Worm (Caenorhabditis elegans): ENCODE measurements around the gene F49E12.12.
A peak's percentile ranks its signal among the peaks of the same experiment; 100 is the strongest.

Gene F49E12.12

DNA sequence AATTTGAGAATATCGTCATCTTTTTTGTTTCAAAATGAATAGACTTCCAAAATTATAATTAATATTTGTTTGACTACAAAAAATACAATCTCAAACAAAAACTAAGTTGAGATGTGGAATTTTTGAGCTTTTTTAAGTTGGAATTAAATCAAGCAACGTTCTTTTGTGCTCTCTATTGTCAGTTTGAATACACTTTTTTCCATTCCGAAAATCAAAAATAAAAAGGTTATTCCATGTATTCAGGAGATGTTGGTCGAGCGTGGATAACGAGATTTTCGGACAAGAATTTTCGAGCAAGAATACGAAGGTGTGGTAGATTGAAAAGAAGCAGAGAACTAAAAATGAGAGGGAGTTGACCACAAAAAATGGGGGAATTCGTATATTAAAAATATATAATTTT lies 11.1 kb upstream of the F49E12.12 start:
- TF ChIP-seq fkh-2 (tag; optimal IDR thresholded peaks at IDR 0.05), result no peak
- peak; percentile 89 for TF ChIP-seq fkh-10 (GFP tag; optimal IDR thresholded peaks at IDR 0.05)

DNA sequence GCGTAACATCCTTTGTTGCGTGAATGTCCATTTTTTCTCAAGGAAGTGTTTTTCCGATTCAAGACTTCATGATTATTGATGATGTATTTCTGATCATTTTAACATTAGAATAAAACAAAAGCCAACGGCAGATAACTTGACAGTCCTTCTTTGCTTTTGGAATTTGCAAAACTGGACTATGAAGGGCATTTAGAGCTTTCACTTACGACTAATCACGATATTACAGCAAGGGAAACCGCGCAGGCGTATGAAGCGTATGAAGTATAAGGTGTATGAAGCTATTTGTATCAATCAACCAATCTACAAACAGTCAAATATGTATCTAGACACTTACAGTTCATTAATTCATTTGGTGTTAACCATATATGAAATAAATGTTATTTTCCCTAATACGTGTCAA lies 3.6 kb upstream of the F49E12.12 start:
- peak; percentile 21 for TF ChIP-seq nhr-25 (tag; optimal IDR thresholded peaks at IDR 0.05)
- TF ChIP-seq ceh-82 (tag; optimal IDR thresholded peaks at IDR 0.05), result no peak

DNA sequence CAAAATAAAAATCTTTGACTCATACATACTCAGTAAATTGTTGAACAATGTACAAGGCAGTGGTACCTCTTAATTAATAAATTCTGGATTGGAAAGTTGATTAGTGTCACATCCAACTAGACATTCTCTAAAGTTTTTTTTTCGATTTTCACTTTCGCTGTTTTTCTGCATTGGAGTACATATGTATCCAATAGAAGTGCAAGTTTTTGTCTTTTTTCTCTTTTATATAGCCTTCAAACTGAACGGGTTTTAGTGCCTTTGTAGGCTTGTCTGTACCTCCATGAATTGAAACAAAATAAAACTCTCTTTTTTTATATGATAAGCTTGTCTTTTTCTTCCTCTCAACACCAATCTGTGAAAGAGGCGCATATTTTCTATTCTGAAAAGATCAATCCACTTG lies 1.1 kb upstream of the F49E12.12 start:
- TF ChIP-seq nhr-25 (tag; optimal IDR thresholded peaks at IDR 0.05) (peak; percentile 55), fos-1 (tag; optimal IDR thresholded peaks at IDR 0.05) (no peak), nhr-11 (tag; optimal IDR thresholded peaks at IDR 0.05) (no peak)

DNA sequence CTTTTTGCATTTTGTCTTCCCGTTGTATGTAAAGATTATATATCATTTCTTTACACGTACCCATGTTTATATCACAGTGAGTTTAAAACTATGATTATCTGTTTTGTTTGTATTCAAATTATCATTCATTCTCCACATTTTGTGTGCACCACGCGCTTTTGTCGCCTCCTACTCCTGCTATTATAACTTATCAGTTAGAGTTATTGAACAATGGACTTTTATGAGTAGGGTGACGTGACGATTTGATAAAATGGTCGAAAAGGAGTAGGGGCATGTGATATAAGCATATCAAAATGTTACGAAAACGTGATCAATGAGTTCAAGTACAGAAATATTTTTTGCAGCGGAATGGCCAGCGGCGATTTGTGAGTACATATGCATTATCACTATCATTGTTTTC lies 1.6 kb downstream of the F49E12.12 start:
- TF ChIP-seq pqm-1 (tag; optimal IDR thresholded peaks at IDR 0.05) (peak; percentile 100), lin-15B (tag; optimal IDR thresholded peaks at IDR 0.05) (no peak), pha-4 (tag; optimal IDR thresholded peaks at IDR 0.05) (peak; percentile 80), elt-2 (tag; optimal IDR thresholded peaks at IDR 0.05) (peak; percentile 99), nhr-77 (tag; optimal IDR thresholded peaks at IDR 0.05) (no peak), fkh-10 (GFP tag; optimal IDR thresholded peaks at IDR 0.05) (no peak), ceh-28 (tag; optimal IDR thresholded peaks at IDR 0.05) (no peak), nfya-1 (tag; optimal IDR thresholded peaks at IDR 0.05; ENCODE audit: insufficient read depth) (peak; percentile 22), jun-1 (tag; optimal IDR thresholded peaks at IDR 0.05) (peak; percentile 95), elt-3 (tag; optimal IDR thresholded peaks at IDR 0.05) (no peak), skn-1 (tag; optimal IDR thresholded peaks at IDR 0.05) (peak; percentile 1), mml-1 (tag; optimal IDR thresholded peaks at IDR 0.05) (no peak), lsy-12 (tag; optimal IDR thresholded peaks at IDR 0.05) (peak; percentile 38)

DNA sequence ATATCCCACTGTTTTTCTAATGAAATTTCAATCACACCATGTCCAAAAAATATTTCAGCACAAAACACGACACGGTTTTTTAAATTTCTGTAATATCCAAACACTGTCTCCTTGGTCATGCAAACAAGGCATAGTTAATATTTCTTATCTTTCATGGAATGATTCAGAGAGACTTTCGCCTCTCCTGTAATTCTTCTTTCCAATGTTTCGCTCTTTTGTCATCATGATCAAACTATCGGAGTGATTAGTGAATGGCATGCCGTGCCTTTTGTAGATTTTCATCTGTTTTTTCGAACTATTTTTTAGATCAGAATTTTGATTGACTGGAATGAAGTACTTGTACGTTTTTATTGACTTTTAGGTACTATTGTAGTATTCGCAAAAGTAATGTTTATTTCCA lies 3.0 kb downstream of the F49E12.12 start:
- no peak for TF ChIP-seq nhr-237 (tag; optimal IDR thresholded peaks at IDR 0.05)
- TF ChIP-seq unc-62 (GFP tag; optimal IDR thresholded peaks at IDR 0.05), result no peak
- TF ChIP-seq pqm-1 (tag; optimal IDR thresholded peaks at IDR 0.05), result peak; percentile 77
- no peak for TF ChIP-seq nhr-77 (tag; optimal IDR thresholded peaks at IDR 0.05)
- TF ChIP-seq fkh-10 (GFP tag; optimal IDR thresholded peaks at IDR 0.05), result no peak
- TF ChIP-seq hmg-11 (tag; optimal IDR thresholded peaks at IDR 0.05), result no peak
- TF ChIP-seq nhr-25 (tag; optimal IDR thresholded peaks at IDR 0.05), result no peak
- TF ChIP-seq nhr-12 (tag; optimal IDR thresholded peaks at IDR 0.05), result no peak
- no peak for TF ChIP-seq nhr-43 (tag; optimal IDR thresholded peaks at IDR 0.05; ENCODE audit: poor library complexity, severe bottlenecking)
- TF ChIP-seq nhr-11 (tag; optimal IDR thresholded peaks at IDR 0.05), result no peak
- TF ChIP-seq elt-2 (tag; optimal IDR thresholded peaks at IDR 0.05), result peak; percentile 77
- no peak for TF ChIP-seq aly-2 (tag; optimal IDR thresholded peaks at IDR 0.05)
- TF ChIP-seq nhr-28 (tag; optimal IDR thresholded peaks at IDR 0.05), result no peak
- TF ChIP-seq lsy-12 (tag; optimal IDR thresholded peaks at IDR 0.05), result peak; percentile 11
- no peak for TF ChIP-seq egl-5 (tag; optimal IDR thresholded peaks at IDR 0.05)
- peak; percentile 65 for TF ChIP-seq skn-1 (tag; optimal IDR thresholded peaks at IDR 0.05)
- TF ChIP-seq elt-1 (tag; optimal IDR thresholded peaks at IDR 0.05), result no peak
- peak; percentile 14 for TF ChIP-seq jun-1 (tag; optimal IDR thresholded peaks at IDR 0.05)
- no peak for TF ChIP-seq sea-2 (GFP tag; optimal IDR thresholded peaks at IDR 0.05)

DNA sequence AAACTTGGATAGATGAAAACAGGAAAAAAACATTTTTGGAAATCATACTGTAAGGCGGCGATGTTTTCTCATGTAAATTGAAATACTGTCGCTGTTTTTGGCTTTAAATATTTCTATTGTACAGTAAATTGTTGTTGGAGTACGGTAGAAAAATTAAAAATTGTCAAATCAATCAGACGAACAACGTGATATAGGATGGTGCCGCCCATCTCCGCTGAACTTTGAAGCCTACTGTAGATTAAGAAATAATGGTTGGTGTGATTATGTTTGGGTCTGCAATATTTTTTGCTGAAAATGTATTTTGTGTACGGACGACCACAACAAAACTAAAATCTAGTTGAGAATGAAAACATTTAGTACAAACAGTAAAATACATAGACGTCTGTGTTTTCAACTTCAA lies 4.3 kb downstream of the F49E12.12 start:
- peak; percentile 42 for TF ChIP-seq elt-2 (tag; optimal IDR thresholded peaks at IDR 0.05)
- no peak for TF ChIP-seq fkh-2 (tag; optimal IDR thresholded peaks at IDR 0.05)
- peak; percentile 77 for TF ChIP-seq nfya-1 (tag; optimal IDR thresholded peaks at IDR 0.05; ENCODE audit: insufficient read depth)

DNA sequence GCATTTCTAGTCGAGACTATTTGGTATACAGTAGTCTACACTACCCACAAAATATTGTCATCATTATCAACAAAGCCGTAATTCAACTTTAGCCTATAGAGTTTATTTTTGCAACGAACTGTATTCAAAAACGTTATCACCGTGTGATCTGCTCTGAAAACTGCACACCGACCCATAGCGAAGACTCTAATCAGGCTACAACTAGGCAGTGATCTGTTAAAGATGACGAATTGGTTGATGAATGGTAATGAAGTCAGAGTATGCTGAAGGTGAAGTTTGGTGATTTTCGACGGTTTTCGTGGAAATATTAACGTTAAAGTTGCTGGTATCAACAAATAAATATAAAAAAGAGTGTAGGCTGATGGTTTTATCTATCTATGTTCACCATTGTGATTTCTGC lies 5.6 kb downstream of the F49E12.12 start:
- TF ChIP-seq pqm-1 (tag; optimal IDR thresholded peaks at IDR 0.05) (peak; percentile 89), daf-12 (tag; optimal IDR thresholded peaks at IDR 0.05) (no peak), jun-1 (tag; optimal IDR thresholded peaks at IDR 0.05) (peak; percentile 28), R02D3.7 (tag; optimal IDR thresholded peaks at IDR 0.05) (no peak), nhr-11 (tag; optimal IDR thresholded peaks at IDR 0.05) (no peak), nfya-1 (tag; optimal IDR thresholded peaks at IDR 0.05; ENCODE audit: insufficient read depth) (no peak), nhr-25 (tag; optimal IDR thresholded peaks at IDR 0.05) (no peak), egl-5 (tag; optimal IDR thresholded peaks at IDR 0.05) (no peak), ceh-9 (tag; optimal IDR thresholded peaks at IDR 0.05) (no peak), unc-39 (tag; optimal IDR thresholded peaks at IDR 0.05) (no peak), elt-2 (tag; optimal IDR thresholded peaks at IDR 0.05) (peak; percentile 83), nhr-12 (tag; optimal IDR thresholded peaks at IDR 0.05) (no peak)
